Fruit fly (Drosophila melanogaster) whole organism, embryonic: ENCODE results near the gene DnaJ-H.

ENCODE experiments used
- Aef1 ChIP-seq: fragments of 200-800 bp; sonication (Bioruptor generic); IDR thresholded peaks from 3 replicates; pipeline ENCODE4 v1.3.6; 2022; ENCODE audit warnings: missing biosample characterization, missing genetic modification characterization
- Bgb ChIP-seq: fragments of 200-800 bp; sonication (Bioruptor generic); IDR thresholded peaks from 2 replicates; pipeline ENCODE4 v1.3.6; 2022; ENCODE audit warnings: missing biosample characterization, missing genetic modification characterization; ENCODE audit not compliant: partially characterized antibody
- CG11093 ChIP-seq: fragments of 200-800 bp; sonication (Bioruptor generic); IDR thresholded peaks from 3 replicates; pipeline ENCODE4 v1.3.6; 2022; ENCODE audit warnings: missing biosample characterization, missing genetic modification characterization
- CG12071 ChIP-seq: fragments of 200-800 bp; sonication (Bioruptor generic); optimal IDR thresholded peaks from 3 replicates; lab custom pipeline; 2018; ENCODE audit warnings: missing biosample characterization, mild to moderate bottlenecking, missing genetic modification characterization
- CG14667 ChIP-seq: fragments of 200-800 bp; sonication (Bioruptor generic); IDR thresholded peaks from 2 replicates; pipeline ENCODE4 v1.3.6; 2022; ENCODE audit warnings: missing biosample characterization, missing genetic modification characterization
- CG15269 ChIP-seq: fragments of 200-800 bp; sonication (Bioruptor generic); optimal IDR thresholded peaks from 2 replicates; lab custom pipeline; 2018; ENCODE audit warnings: missing biosample characterization, mild to moderate bottlenecking, missing genetic modification characterization, moderate library complexity
- CG17802 ChIP-seq: fragments of 200-800 bp; sonication (Bioruptor generic); optimal IDR thresholded peaks from 2 replicates; lab custom pipeline; 2018; ENCODE audit warnings: missing biosample characterization, mild to moderate bottlenecking, missing genetic modification characterization, moderate library complexity
- CG17912 ChIP-seq: fragments of 200-800 bp; sonication (Bioruptor generic); optimal IDR thresholded peaks from 2 replicates; lab custom pipeline; 2018; ENCODE audit warnings: missing biosample characterization, mild to moderate bottlenecking, missing genetic modification characterization
- CG18476 ChIP-seq: fragments of 200-800 bp; sonication (Bioruptor generic); optimal IDR thresholded peaks from 2 replicates; lab custom pipeline; 2016; ENCODE audit warnings: missing biosample characterization, mild to moderate bottlenecking, missing genetic modification characterization
- CG18599 ChIP-seq: fragments of 200-800 bp; sonication (Bioruptor generic); optimal IDR thresholded peaks from 3 replicates; lab custom pipeline; 2017; ENCODE audit warnings: missing biosample characterization, missing genetic modification characterization, mild to moderate bottlenecking, moderate library complexity, missing genetic modification reagents
- CG2199 ChIP-seq: fragments of 200-800 bp; sonication (Bioruptor generic); IDR thresholded peaks from 3 replicates; pipeline ENCODE4 v1.3.6; 2022; ENCODE audit warnings: missing biosample characterization, missing genetic modification characterization
- CG30403 ChIP-seq: fragments of 200-800 bp; sonication (Bioruptor generic); optimal IDR thresholded peaks from 3 replicates; lab custom pipeline; 2016; ENCODE audit warnings: missing biosample characterization, missing genetic modification characterization
- CG3281 ChIP-seq: fragments of 200-800 bp; sonication (Bioruptor generic); optimal IDR thresholded peaks from 3 replicates; lab custom pipeline; 2017; ENCODE audit warnings: missing biosample characterization, mild to moderate bottlenecking, missing genetic modification characterization
- CG33557 ChIP-seq: fragments of 200-800 bp; sonication (Bioruptor generic); optimal IDR thresholded peaks from 2 replicates; lab custom pipeline; 2019; ENCODE audit warnings: missing biosample characterization, mild to moderate bottlenecking, missing genetic modification characterization, moderate library complexity
- CG34422 ChIP-seq: fragments of 200-800 bp; sonication (Bioruptor generic); IDR thresholded peaks from 3 replicates; pipeline ENCODE4 v1.3.6; 2022; ENCODE audit warnings: missing biosample characterization, missing genetic modification characterization
- CG3995 ChIP-seq: fragments of 200-800 bp; sonication (Bioruptor generic); optimal IDR thresholded peaks from 3 replicates; lab custom pipeline; 2016; ENCODE audit warnings: missing biosample characterization, missing genetic modification characterization
- CG43689 ChIP-seq: fragments of 200-800 bp; sonication (Bioruptor generic); IDR thresholded peaks from 2 replicates; pipeline ENCODE4 v1.3.6; 2022; ENCODE audit warnings: missing biosample characterization, missing genetic modification characterization
- CG4820 ChIP-seq: fragments of 200-800 bp; sonication (Bioruptor generic); optimal IDR thresholded peaks from 3 replicates; lab custom pipeline; 2016; ENCODE audit warnings: missing biosample characterization, missing genetic modification characterization
- CG6689 ChIP-seq: fragments of 200-800 bp; sonication (Bioruptor generic); IDR thresholded peaks from 2 replicates; pipeline ENCODE4 v1.3.6; 2022; ENCODE audit warnings: missing biosample characterization, missing genetic modification characterization
- CG8944 ChIP-seq: fragments of 200-800 bp; sonication (Bioruptor generic); optimal IDR thresholded peaks from 3 replicates; lab custom pipeline; 2016; ENCODE audit warnings: missing biosample characterization, missing genetic modification characterization
- CG9215 ChIP-seq: fragments of 200-800 bp; sonication (Bioruptor generic); IDR thresholded peaks from 2 replicates; pipeline ENCODE4 v1.3.6; 2022; ENCODE audit warnings: missing biosample characterization, missing genetic modification characterization
- Camta ChIP-seq: fragments of 200-800 bp; sonication (Bioruptor generic); optimal IDR thresholded peaks from 2 replicates; lab custom pipeline; 2016; ENCODE audit warnings: missing biosample characterization, missing genetic modification characterization
- D19A ChIP-seq: fragments of 200-800 bp; optimal IDR thresholded peaks from 3 replicates; lab custom pipeline; 2019; ENCODE audit warnings: missing biosample characterization, mild to moderate bottlenecking, missing genetic modification characterization, moderate library complexity
- Dfd ChIP-seq, 2 experiments: fragments of >200 bp; optimal IDR thresholded peaks; 2 replicates each; lab custom pipeline; 2017; ENCODE audit warnings: missing biosample characterization in 2 of 2, missing genetic modification characterization in 2 of 2
- ERR ChIP-seq: fragments of 200-800 bp; sonication (Bioruptor generic); optimal IDR thresholded peaks from 2 replicates; lab custom pipeline; 2016; ENCODE audit warnings: missing biosample characterization, missing genetic modification characterization
- GATAe ChIP-seq: fragments of 200-800 bp; sonication (Bioruptor generic); conservative IDR thresholded peaks from 2 replicates; pipeline ENCODE4 v1.3.6; 2022; ENCODE audit warnings: missing biosample characterization, missing genetic modification characterization
- HHEX ChIP-seq: fragments of 200-800 bp; sonication (Bioruptor generic); optimal IDR thresholded peaks from 3 replicates; lab custom pipeline; 2017; ENCODE audit warnings: missing biosample characterization, mild to moderate bottlenecking, missing genetic modification characterization, missing genetic modification reagents
- HLHmδ ChIP-seq: fragments of 200-800 bp; sonication (Bioruptor generic); optimal IDR thresholded peaks from 2 replicates; lab custom pipeline; 2018; ENCODE audit warnings: missing biosample characterization, mild to moderate bottlenecking, missing genetic modification characterization, moderate library complexity
- Hr3 ChIP-seq: fragments of 200-800 bp; sonication (Bioruptor generic); optimal IDR thresholded peaks from 3 replicates; lab custom pipeline; 2016; ENCODE audit warnings: missing biosample characterization, missing genetic modification characterization
- Hsf ChIP-seq: fragments of 200-800 bp; sonication (Bioruptor generic); optimal IDR thresholded peaks from 3 replicates; lab custom pipeline; 2016; ENCODE audit warnings: missing biosample characterization, missing genetic modification characterization
- Jarid2 ChIP-seq: fragments of 200-800 bp; sonication (Bioruptor generic); optimal IDR thresholded peaks from 3 replicates; lab custom pipeline; 2017; ENCODE audit warnings: mild to moderate bottlenecking, missing biosample characterization, missing genetic modification reagents, missing genetic modification characterization
- Neu2 ChIP-seq: fragments of 200-800 bp; sonication (Bioruptor generic); optimal IDR thresholded peaks from 3 replicates; lab custom pipeline; 2016; ENCODE audit warnings: missing biosample characterization, missing genetic modification characterization, borderline replicate concordance
- Nf-YB ChIP-seq: fragments of 200-800 bp; sonication (Bioruptor generic); optimal IDR thresholded peaks from 3 replicates; lab custom pipeline; 2019; ENCODE audit warnings: missing biosample characterization, mild to moderate bottlenecking, missing genetic modification characterization, moderate library complexity
- Rfx ChIP-seq: fragments of 200-800 bp; sonication (Bioruptor generic); IDR thresholded peaks from 2 replicates; pipeline ENCODE4 v1.3.6; 2022; ENCODE audit warnings: missing biosample characterization, missing genetic modification characterization
- Usf ChIP-seq: fragments of 200-800 bp; sonication (Bioruptor generic); optimal IDR thresholded peaks from 2 replicates; lab custom pipeline; 2017; ENCODE audit warnings: missing genotype, missing biosample characterization, missing genetic modification characterization
- ase ChIP-seq: fragments of 200-800 bp; sonication (Bioruptor generic); IDR thresholded peaks from 3 replicates; pipeline ENCODE4 v1.3.6; 2022; ENCODE audit warnings: missing biosample characterization, missing genetic modification characterization
- az2 ChIP-seq: fragments of 200-800 bp; sonication (Bioruptor generic); optimal IDR thresholded peaks from 3 replicates; lab custom pipeline; 2016; ENCODE audit warnings: missing biosample characterization, missing genetic modification characterization
- bsh ChIP-seq, 2 experiments: fragments of 200-800 bp; sonication (Bioruptor generic); optimal IDR thresholded peaks; 2 replicates each; lab custom pipeline; 2017 to 2018; ENCODE audit warnings: mild to moderate bottlenecking in 2 of 2, missing biosample characterization in 2 of 2, missing genetic modification characterization in 2 of 2, moderate library complexity in 1 of 2
- corto ChIP-seq: fragments of 200-800 bp; sonication (Bioruptor generic); optimal IDR thresholded peaks from 2 replicates; lab custom pipeline; 2016; ENCODE audit warnings: missing biosample characterization, mild to moderate bottlenecking, missing genetic modification characterization, moderate library complexity
- croc ChIP-seq: fragments of 200-800 bp; sonication (Bioruptor generic); conservative IDR thresholded peaks from 3 replicates; pipeline ENCODE4 v1.3.6; 2022; ENCODE audit warnings: missing biosample characterization, missing genetic modification characterization
- dmrt99B ChIP-seq: fragments of 200-800 bp; sonication (Bioruptor generic); optimal IDR thresholded peaks from 2 replicates; lab custom pipeline; 2018; ENCODE audit warnings: missing biosample characterization, mild to moderate bottlenecking, missing genetic modification characterization, moderate library complexity
- ems ChIP-seq: fragments of 200-800 bp; sonication (Bioruptor generic); optimal IDR thresholded peaks from 3 replicates; lab custom pipeline; 2016; ENCODE audit warnings: missing biosample characterization, missing genetic modification characterization
- hbn ChIP-seq: fragments of 200-800 bp; sonication (Bioruptor generic); IDR thresholded peaks from 2 replicates; pipeline ENCODE4 v1.3.6; 2022; ENCODE audit warnings: missing biosample characterization, missing genetic modification characterization; ENCODE audit not compliant: partially characterized antibody
- jigr1 ChIP-seq: fragments of 200-800 bp; sonication (Bioruptor generic); IDR thresholded peaks from 3 replicates; pipeline ENCODE4 v1.3.6; 2022; ENCODE audit warnings: missing biosample characterization, missing genetic modification characterization
- mld ChIP-seq: fragments of 200-800 bp; sonication (Bioruptor generic); IDR thresholded peaks from 3 replicates; pipeline ENCODE4 v1.3.6; 2022; ENCODE audit warnings: missing biosample characterization, missing genetic modification characterization; ENCODE audit not compliant: partially characterized antibody
- odd ChIP-seq: fragments of 200-800 bp; sonication (Bioruptor generic); optimal IDR thresholded peaks from 2 replicates; lab custom pipeline; 2017; ENCODE audit warnings: missing biosample characterization, mild to moderate bottlenecking, missing genetic modification characterization
- p53 ChIP-seq: fragments of 200-800 bp; sonication (Bioruptor generic); optimal IDR thresholded peaks from 2 replicates; lab custom pipeline; 2016; ENCODE audit warnings: missing biosample characterization, missing genetic modification characterization
- slbo ChIP-seq: fragments of 200-800 bp; sonication (Bioruptor generic); IDR thresholded peaks from 2 replicates; pipeline ENCODE4 v1.3.6; 2022; ENCODE audit warnings: missing biosample characterization, missing genetic modification characterization
- sr ChIP-seq: fragments of 200-800 bp; sonication (Bioruptor generic); IDR thresholded peaks from 3 replicates; pipeline ENCODE4 v1.3.6; 2022; ENCODE audit warnings: missing biosample characterization, missing genetic modification characterization
- trh ChIP-seq: fragments of 200-800 bp; sonication (Bioruptor generic); optimal IDR thresholded peaks from 2 replicates; lab custom pipeline; 2016; ENCODE audit warnings: missing biosample characterization, missing genetic modification characterization

DnaJ-H gene

dm6 chr2L:13203437-13204137, 37.7 kb upstream of the DnaJ-H start, which contains the start of gene Pect (continued):
- no peak for TF ChIP-seq CG17912 (GFP tag; lab: Kevin White, UChicago)
- no peak for TF ChIP-seq az2 (GFP tag; lab: Kevin White, UChicago)
- TF ChIP-seq ERR (GFP tag; lab: Kevin White, UChicago) = peak; percentile 7
- no peak for TF ChIP-seq sr (GFP tag; lab: Robert Waterston, UW)
- peak; percentile 26 for TF ChIP-seq CG30403 (GFP tag; lab: Kevin White, UChicago)
- no peak for TF ChIP-seq odd
- no peak for TF ChIP-seq HLHmδ (GFP tag; lab: Kevin White, UChicago)
- TF ChIP-seq CG43689 (GFP tag; lab: Robert Waterston, UW) = no peak
- TF ChIP-seq CG18476 (GFP tag; lab: Kevin White, UChicago) = peak; percentile 19
- no peak for TF ChIP-seq CG3281 (GFP tag; lab: Kevin White, UChicago)
- no peak for TF ChIP-seq Hsf (GFP tag; lab: Kevin White, UChicago)
- TF ChIP-seq ase (GFP tag; lab: Robert Waterston, UW) = no peak
- no peak for TF ChIP-seq Dfd (GFP tag; optimal IDR thresholded peaks at IDR 0.05; lab: Kevin White, UChicago)
- no peak for TF ChIP-seq HHEX (GFP tag; lab: Kevin White, UChicago)
- TF ChIP-seq corto (GFP tag; lab: Kevin White, UChicago) = no peak
- no peak for TF ChIP-seq D19A (tag; lab: Kevin White, UChicago)
- peak; percentile 56; the same call in 1 of the 2 replicates for TF ChIP-seq GATAe (GFP tag; lab: Robert Waterston, UW)
- no peak for TF ChIP-seq croc (GFP tag; lab: Robert Waterston, UW)
- TF ChIP-seq Bgb = peak; percentile 65; the same call in 1 of the 2 replicates
- peak; percentile 54 for TF ChIP-seq hbn (GFP tag; lab: Robert Waterston, UW)
- no peak for TF ChIP-seq CG12071
- TF ChIP-seq CG2199 (GFP tag; lab: Robert Waterston, UW) = 0 out of 3 replicates have a peak, but pooled peaks have one; percentile 54
- TF ChIP-seq CG4820 (GFP tag; lab: Kevin White, UChicago) = no peak
- no peak for TF ChIP-seq Nf-YB (GFP tag; lab: Kevin White, UChicago)
- no peak for TF ChIP-seq trh
- no peak for TF ChIP-seq CG3995 (GFP tag; lab: Kevin White, UChicago)
- no peak for TF ChIP-seq Usf (GFP tag; lab: Kevin White, UChicago)
- no peak for TF ChIP-seq ems (GFP tag; lab: Kevin White, UChicago)
- TF ChIP-seq Neu2 (GFP tag; lab: Kevin White, UChicago) = no peak
- TF ChIP-seq dmrt99B (tag; lab: Kevin White, UChicago) = no peak
- no peak for TF ChIP-seq Camta
- peak; percentile 15; the same call in 1 of the 3 replicates for TF ChIP-seq CG34422
- no peak for TF ChIP-seq CG18599 (GFP tag; lab: Kevin White, UChicago)
- no peak for TF ChIP-seq CG17802
- no peak for TF ChIP-seq mld (GFP tag; lab: Robert Waterston, UW)
- peak; percentile 73 for TF ChIP-seq slbo (GFP tag; lab: Robert Waterston, UW)
- TF ChIP-seq Aef1 (GFP tag; lab: Robert Waterston, UW) = no peak
- TF ChIP-seq CG8944 = no peak
- no peak for TF ChIP-seq CG14667 (GFP tag; lab: Robert Waterston, UW)
- no peak for TF ChIP-seq CG15269
- no peak for TF ChIP-seq CG9215 (GFP tag; lab: Robert Waterston, UW)
- no peak; the same call in 1 of the 2 replicates for TF ChIP-seq CG6689 (GFP tag; lab: Robert Waterston, UW)
- no peak for TF ChIP-seq jigr1 (GFP tag; lab: Robert Waterston, UW)
- peak; percentile 27; the same call in 1 of the 2 replicates for TF ChIP-seq Rfx
- peak in 1 of 2 experiments; percentile 42 for TF ChIP-seq bsh (GFP tag; optimal IDR thresholded peaks at IDR 0.05; lab: Kevin White, UChicago)
- TF ChIP-seq CG11093 = no peak
- peak; percentile 37 for TF ChIP-seq Hr3
- no peak for TF ChIP-seq CG33557 (GFP tag; lab: Kevin White, UChicago)
- TF ChIP-seq p53 = no peak
- TF ChIP-seq Jarid2 = peak; percentile 65
